Fruit fly (Drosophila melanogaster) whole organism, prepupa: ENCODE measurements around the gene Mgat2.

Experiments used
- CG10669 ChIP-seq: fragments of 200-800 bp; sonication (Bioruptor generic); optimal IDR thresholded peaks from 3 replicates; lab custom pipeline; 2018; ENCODE audit warnings: missing biosample characterization, mild to moderate bottlenecking, missing genetic modification characterization, moderate library complexity
- CG34406 ChIP-seq: fragments of 200-800 bp; sonication (Bioruptor generic); optimal IDR thresholded peaks from 3 replicates; lab custom pipeline; 2016; ENCODE audit warnings: missing biosample characterization, missing genetic modification characterization
- CG4318 ChIP-seq: fragments of 200-800 bp; sonication (Bioruptor generic); optimal IDR thresholded peaks from 3 replicates; lab custom pipeline; 2017; ENCODE audit warnings: missing biosample characterization, mild to moderate bottlenecking, missing genetic modification characterization
- CG9139 ChIP-seq: fragments of 200-800 bp; sonication (Bioruptor generic); optimal IDR thresholded peaks from 3 replicates; lab custom pipeline; 2017; ENCODE audit warnings: missing biosample characterization, mild to moderate bottlenecking, missing genetic modification characterization
- Eip75B ChIP-seq: fragments of 200-800 bp; sonication (Bioruptor generic); optimal IDR thresholded peaks from 3 replicates; lab custom pipeline; 2016; ENCODE audit warnings: missing biosample characterization, missing genetic modification characterization
- Gug ChIP-seq: fragments of 200-800 bp; sonication (Bioruptor generic); IDR thresholded peaks from 2 replicates; pipeline ENCODE4 v1.3.6; 2022; ENCODE audit warnings: missing biosample characterization, missing genetic modification characterization
- OdsH ChIP-seq: fragments of 200-800 bp; sonication (Bioruptor generic); optimal IDR thresholded peaks from 3 replicates; lab custom pipeline; 2016; ENCODE audit warnings: missing biosample characterization, missing genetic modification characterization
- Sox14 ChIP-seq: fragments of 200-800 bp; sonication (Bioruptor generic); optimal IDR thresholded peaks from 3 replicates; lab custom pipeline; 2016; ENCODE audit warnings: missing biosample characterization, missing genetic modification characterization
- acj6 ChIP-seq: fragments of 200-800 bp; sonication (Bioruptor generic); optimal IDR thresholded peaks from 3 replicates; lab custom pipeline; 2016; ENCODE audit warnings: missing biosample characterization, missing genetic modification characterization
- cyc ChIP-seq: fragments of 200-800 bp; sonication (Bioruptor generic); optimal IDR thresholded peaks from 3 replicates; lab custom pipeline; 2016; ENCODE audit warnings: missing biosample characterization, missing genetic modification characterization
- fd59A ChIP-seq: fragments of 200-800 bp; sonication (Bioruptor generic); optimal IDR thresholded peaks from 2 replicates; lab custom pipeline; 2017; ENCODE audit warnings: missing biosample characterization, mild to moderate bottlenecking, missing genetic modification characterization, missing genetic modification reagents
- ss ChIP-seq, 2 experiments: fragments of 200-800 bp; sonication (Bioruptor generic); optimal IDR thresholded peaks; 2 replicates in 1 of 2; 3 replicates in 1 of 2; lab custom pipeline; 2017 to 2018; ENCODE audit warnings: mild to moderate bottlenecking in 2 of 2, missing biosample characterization in 2 of 2, missing genetic modification characterization in 2 of 2, moderate library complexity in 1 of 2

- TF ChIP-seq Eip75B (GFP tag; lab: Kevin White, UChicago) (no peak), CG9139 (GFP tag; lab: Kevin White, UChicago) (no peak), CG10669 (GFP tag; lab: Kevin White, UChicago) (no peak), acj6 (GFP tag; lab: Kevin White, UChicago) (no peak), fd59A (no peak), OdsH (GFP tag; lab: Kevin White, UChicago) (no peak), Sox14 (peak; percentile 62), cyc (GFP tag; lab: Kevin White, UChicago) (peak; percentile 17), Gug (GFP tag; lab: Robert Waterston, UW) (no peak), ss (GFP tag; optimal IDR thresholded peaks at IDR 0.05; lab: Kevin White, UChicago) (no peak), CG34406 (GFP tag; lab: Kevin White, UChicago) (no peak), CG4318 (GFP tag; lab: Kevin White, UChicago) (no peak)
These were observed 17.4 kb downstream of the Mgat2 start, which contains the start of the genes Nlp and Nph for dm6 chr3R:30004648-30005047.
